Fruit fly (Drosophila melanogaster) whole organism, embryonic: ENCODE results near the gene jet.

Experiments
- Asciz ChIP-seq: fragments of 200-800 bp; sonication (Bioruptor generic); optimal IDR thresholded peaks from 2 replicates; lab custom pipeline; 2017; ENCODE audit warnings: missing biosample characterization, mild to moderate bottlenecking, missing genetic modification characterization, missing genetic modification reagents
- Bdp1 ChIP-seq: fragments of 200-800 bp; sonication (Bioruptor generic); optimal IDR thresholded peaks from 3 replicates; lab custom pipeline; 2016; ENCODE audit warnings: missing biosample characterization, missing genetic modification characterization
- Blimp-1 ChIP-seq: fragments of 200-800 bp; sonication (Bioruptor generic); optimal IDR thresholded peaks from 3 replicates; lab custom pipeline; 2018; ENCODE audit warnings: missing biosample characterization, missing genetic modification characterization, mild to moderate bottlenecking, moderate library complexity, missing genetic modification reagents
- CG10366 ChIP-seq: fragments of 200-800 bp; sonication (Bioruptor generic); IDR thresholded peaks from 2 replicates; pipeline ENCODE4 v1.3.6; 2022; ENCODE audit warnings: missing biosample characterization, missing genetic modification characterization
- CG10654 ChIP-seq: fragments of 200-800 bp; sonication (Bioruptor generic); optimal IDR thresholded peaks from 2 replicates; lab custom pipeline; 2016; ENCODE audit warnings: missing biosample characterization, missing genetic modification characterization
- CG11247 ChIP-seq: fragments of 200-800 bp; sonication (Bioruptor generic); IDR thresholded peaks from 2 replicates; pipeline ENCODE4 v1.3.6; 2022; ENCODE audit warnings: missing biosample characterization, missing genetic modification characterization
- CG11695 ChIP-seq: fragments of 200-800 bp; sonication (Bioruptor generic); IDR thresholded peaks from 3 replicates; pipeline ENCODE4 v1.3.6; 2022; ENCODE audit warnings: missing biosample characterization, missing genetic modification characterization
- CG13123 ChIP-seq: fragments of 200-800 bp; sonication (Bioruptor generic); optimal IDR thresholded peaks from 2 replicates; lab custom pipeline; 2016; ENCODE audit warnings: missing biosample characterization, missing genetic modification characterization
- CG13287 ChIP-seq: fragments of 200-800 bp; sonication (Bioruptor generic); IDR thresholded peaks from 2 replicates; pipeline ENCODE4 v1.3.6; 2022; ENCODE audit warnings: missing biosample characterization, missing genetic modification characterization; ENCODE audit not compliant: partially characterized antibody
- CG15269 ChIP-seq: fragments of 200-800 bp; sonication (Bioruptor generic); optimal IDR thresholded peaks from 2 replicates; lab custom pipeline; 2018; ENCODE audit warnings: missing biosample characterization, mild to moderate bottlenecking, missing genetic modification characterization, moderate library complexity
- CG2202 ChIP-seq: fragments of 200-800 bp; sonication (Bioruptor generic); optimal IDR thresholded peaks from 2 replicates; lab custom pipeline; 2018; ENCODE audit warnings: missing biosample characterization, mild to moderate bottlenecking, missing genetic modification characterization
- CG30431 ChIP-seq: fragments of 200-800 bp; sonication (Bioruptor generic); optimal IDR thresholded peaks from 2 replicates; lab custom pipeline; 2017; ENCODE audit warnings: missing biosample characterization, missing genetic modification characterization
- CG33557 ChIP-seq: fragments of 200-800 bp; sonication (Bioruptor generic); optimal IDR thresholded peaks from 2 replicates; lab custom pipeline; 2019; ENCODE audit warnings: missing biosample characterization, mild to moderate bottlenecking, missing genetic modification characterization, moderate library complexity
- CG4707 ChIP-seq: fragments of 200-800 bp; sonication (Bioruptor generic); optimal IDR thresholded peaks from 2 replicates; lab custom pipeline; 2018; ENCODE audit warnings: missing biosample characterization, mild to moderate bottlenecking, missing genetic modification characterization, moderate library complexity
- CG6654 ChIP-seq: fragments of 200-800 bp; sonication (Bioruptor generic); optimal IDR thresholded peaks from 2 replicates; lab custom pipeline; 2017; ENCODE audit warnings: missing biosample characterization, mild to moderate bottlenecking, missing genetic modification characterization
- CG6683 ChIP-seq: fragments of 200-800 bp; sonication (Bioruptor generic); optimal IDR thresholded peaks from 2 replicates; lab custom pipeline; 2017; ENCODE audit warnings: missing biosample characterization, mild to moderate bottlenecking, missing genetic modification characterization, missing genetic modification reagents
- CG6765 ChIP-seq: fragments of 200-800 bp; sonication (Bioruptor generic); optimal IDR thresholded peaks from 3 replicates; lab custom pipeline; 2017; ENCODE audit warnings: missing biosample characterization, mild to moderate bottlenecking, missing genetic modification characterization
- CG9215 ChIP-seq: fragments of 200-800 bp; sonication (Bioruptor generic); IDR thresholded peaks from 2 replicates; pipeline ENCODE4 v1.3.6; 2022; ENCODE audit warnings: missing biosample characterization, missing genetic modification characterization
- CG9876 ChIP-seq: fragments of 200-800 bp; sonication (Bioruptor generic); optimal IDR thresholded peaks from 2 replicates; lab custom pipeline; 2016; ENCODE audit warnings: missing biosample characterization, missing genetic modification characterization
- Dip2 ChIP-seq: fragments of 200-800 bp; sonication (Bioruptor generic); IDR thresholded peaks from 2 replicates; pipeline ENCODE4 v1.3.6; 2022; ENCODE audit warnings: missing biosample characterization, missing genetic modification characterization
- Dip3 ChIP-seq: fragments of 200-800 bp; sonication (Bioruptor generic); optimal IDR thresholded peaks from 3 replicates; lab custom pipeline; 2016; ENCODE audit warnings: missing biosample characterization, missing genetic modification characterization
- E2f1 ChIP-seq: fragments of 200-800 bp; sonication (Bioruptor generic); IDR thresholded peaks from 2 replicates; pipeline ENCODE4 v1.3.6; 2022; ENCODE audit warnings: missing biosample characterization, missing genetic modification characterization
- Fer2 ChIP-seq: fragments of 200-800 bp; sonication (Bioruptor generic); optimal IDR thresholded peaks from 2 replicates; lab custom pipeline; 2018; ENCODE audit warnings: missing biosample characterization, mild to moderate bottlenecking, missing genetic modification characterization, moderate library complexity
- Gug ChIP-seq: fragments of 200-800 bp; sonication (Bioruptor generic); IDR thresholded peaks from 4 replicates; pipeline ENCODE4 v1.3.6; 2022; ENCODE audit warnings: missing biosample characterization, missing genetic modification characterization
- Lim3 ChIP-seq: fragments of 200-800 bp; sonication (Bioruptor generic); IDR thresholded peaks from 2 replicates; pipeline ENCODE4 v1.3.6; 2022; ENCODE audit warnings: missing biosample characterization, missing genetic modification characterization
- Nf-YC ChIP-seq: fragments of 200-800 bp; optimal IDR thresholded peaks from 3 replicates; lab custom pipeline; 2019; ENCODE audit warnings: missing biosample characterization, mild to moderate bottlenecking, missing genetic modification characterization, moderate library complexity
- Oaz ChIP-seq: fragments of 200-800 bp; sonication (Bioruptor generic); IDR thresholded peaks from 2 replicates; pipeline ENCODE4 v1.3.6; 2022; ENCODE audit warnings: missing biosample characterization, missing genetic modification characterization
- Opbp ChIP-seq: fragments of 200-800 bp; sonication (Bioruptor generic); IDR thresholded peaks from 3 replicates; pipeline ENCODE4 v1.3.6; 2022; ENCODE audit warnings: missing biosample characterization, missing genetic modification characterization; ENCODE audit not compliant: partially characterized antibody
- Rx ChIP-seq: fragments of 200-800 bp; sonication (Bioruptor generic); IDR thresholded peaks from 2 replicates; pipeline ENCODE4 v1.3.6; 2022; ENCODE audit warnings: missing biosample characterization, missing genetic modification characterization
- ap ChIP-seq: fragments of 200-800 bp; sonication (Bioruptor generic); IDR thresholded peaks from 2 replicates; pipeline ENCODE4 v1.3.6; 2022; ENCODE audit warnings: missing biosample characterization, missing genetic modification characterization
- bcd ChIP-seq: fragments of 200-800 bp; sonication (Bioruptor generic); optimal IDR thresholded peaks from 2 replicates; lab custom pipeline; 2017; ENCODE audit warnings: missing biosample characterization, mild to moderate bottlenecking, missing genetic modification characterization
- cg ChIP-seq: fragments of 200-800 bp; sonication (Bioruptor generic); optimal IDR thresholded peaks from 3 replicates; lab custom pipeline; 2019; ENCODE audit warnings: missing biosample characterization, mild to moderate bottlenecking, missing genetic modification characterization, moderate library complexity
- chinmo ChIP-seq: fragments of 200-800 bp; sonication (Bioruptor generic); IDR thresholded peaks from 4 replicates; pipeline ENCODE4 v1.3.6; 2022; ENCODE audit warnings: missing biosample characterization, missing genetic modification characterization; ENCODE audit not compliant: partially characterized antibody
- cwo ChIP-seq: fragments of 200-800 bp; sonication (Bioruptor generic); optimal IDR thresholded peaks from 3 replicates; lab custom pipeline; 2017; ENCODE audit warnings: missing biosample characterization, missing genetic modification characterization, mild to moderate bottlenecking, moderate library complexity, missing genetic modification reagents
- ems ChIP-seq: fragments of 200-800 bp; sonication (Bioruptor generic); optimal IDR thresholded peaks from 3 replicates; lab custom pipeline; 2016; ENCODE audit warnings: missing biosample characterization, missing genetic modification characterization
- exex ChIP-seq: fragments of 200-800 bp; sonication (Bioruptor generic); optimal IDR thresholded peaks from 4 replicates; lab custom pipeline; 2018; ENCODE audit warnings: missing biosample characterization, mild to moderate bottlenecking, missing genetic modification characterization, moderate library complexity
- gce ChIP-seq: fragments of 200-800 bp; sonication (Bioruptor generic); IDR thresholded peaks from 3 replicates; pipeline ENCODE4 v1.3.6; 2022; ENCODE audit warnings: missing biosample characterization, missing genetic modification characterization
- klu ChIP-seq: fragments of 200-800 bp; sonication (Bioruptor generic); IDR thresholded peaks from 2 replicates; pipeline ENCODE4 v1.3.6; 2022; ENCODE audit warnings: missing biosample characterization, missing genetic modification characterization
- knrl ChIP-seq: fragments of 200-800 bp; sonication (Bioruptor generic); IDR thresholded peaks from 3 replicates; pipeline ENCODE4 v1.3.6; 2022; ENCODE audit warnings: missing biosample characterization, missing genetic modification characterization; ENCODE audit not compliant: partially characterized antibody
- maf-S ChIP-seq: fragments of 200-800 bp; sonication (Bioruptor generic); optimal IDR thresholded peaks from 2 replicates; lab custom pipeline; 2016; ENCODE audit warnings: missing biosample characterization, missing genetic modification characterization
- phol ChIP-seq: fragments of 200-800 bp; sonication (Bioruptor generic); optimal IDR thresholded peaks from 3 replicates; lab custom pipeline; 2018; ENCODE audit warnings: missing biosample characterization, mild to moderate bottlenecking, missing genetic modification characterization, moderate library complexity
- rib ChIP-seq: fragments of 200-800 bp; sonication (Bioruptor generic); IDR thresholded peaks from 2 replicates; pipeline ENCODE4 v1.3.6; 2022; ENCODE audit warnings: missing biosample characterization, missing genetic modification characterization
- sc ChIP-seq, 3 experiments: fragments of >200 bp in 2 of 3; fragments of 200-800 bp in 1 of 3; sonication (Bioruptor generic) in 1 of 3; optimal IDR thresholded peaks; 2 replicates in 2 of 3; 3 replicates in 1 of 3; lab custom pipeline; 2017; ENCODE audit warnings: mild to moderate bottlenecking in 1 of 3, missing biosample characterization in 1 of 3, missing genetic modification characterization in 1 of 3, missing genetic modification reagents in 1 of 3
- shn ChIP-seq: fragments of 200-800 bp; sonication (Bioruptor generic); optimal IDR thresholded peaks from 3 replicates; lab custom pipeline; 2016; ENCODE audit warnings: missing biosample characterization, missing genetic modification characterization
- tin ChIP-seq: fragments of 200-800 bp; sonication (Bioruptor generic); optimal IDR thresholded peaks from 3 replicates; lab custom pipeline; 2016; ENCODE audit warnings: missing biosample characterization, missing genetic modification characterization
- tna ChIP-seq: fragments of 200-800 bp; sonication (Bioruptor generic); IDR thresholded peaks from 2 replicates; pipeline ENCODE4 v1.3.6; 2022; ENCODE audit warnings: missing biosample characterization, missing genetic modification characterization; ENCODE audit not compliant: partially characterized antibody
- toy ChIP-seq: fragments of 200-800 bp; sonication (Bioruptor generic); IDR thresholded peaks from 2 replicates; pipeline ENCODE4 v1.3.6; 2022; ENCODE audit warnings: missing biosample characterization, missing genetic modification characterization
- tx ChIP-seq: fragments of 200-800 bp; sonication (Bioruptor generic); optimal IDR thresholded peaks from 2 replicates; lab custom pipeline; 2016; ENCODE audit warnings: missing biosample characterization, missing genetic modification characterization
- unpg ChIP-seq: fragments of 200-800 bp; sonication (Bioruptor generic); optimal IDR thresholded peaks from 3 replicates; lab custom pipeline; 2018; ENCODE audit warnings: missing biosample characterization, mild to moderate bottlenecking, missing genetic modification characterization, moderate library complexity
- zfh2 ChIP-seq: fragments of 200-800 bp; sonication (Bioruptor generic); optimal IDR thresholded peaks from 2 replicates; lab custom pipeline; 2016; ENCODE audit warnings: missing biosample characterization, missing genetic modification characterization

Gene jet

dm6 chr2L:4973731-4974415, 24.3 kb upstream of the jet start, which contains the start of gene mRpL28 (continued):
- TF ChIP-seq Opbp (peak; percentile 40; the same call in 1 of the 3 replicates), Bdp1 (GFP tag; lab: Kevin White, UChicago) (no peak), CG30431 (no peak), CG10654 (GFP tag; lab: Kevin White, UChicago) (no peak), phol (tag; lab: Kevin White, UChicago) (peak; percentile 70), maf-S (GFP tag; lab: Kevin White, UChicago) (no peak), zfh2 (GFP tag; lab: Kevin White, UChicago) (no peak), CG2202 (tag; lab: Kevin White, UChicago) (no peak), tin (GFP tag; lab: Kevin White, UChicago) (no peak), cwo (no peak), tx (GFP tag; lab: Kevin White, UChicago) (no peak), exex (no peak), Nf-YC (tag; lab: Kevin White, UChicago) (peak; percentile 40), ems (no peak), CG13123 (no peak), E2f1 (no peak), Dip3 (GFP tag; lab: Kevin White, UChicago) (peak; percentile 26), Oaz (GFP tag; lab: Robert Waterston, UW) (no peak), sc (optimal IDR thresholded peaks at IDR 0.05; lab: Kevin White, UChicago) (no peak), sc (GFP tag; optimal IDR thresholded peaks at IDR 0.05; lab: Kevin White, UChicago) (no peak), bcd (GFP tag; lab: Kevin White, UChicago) (no peak), knrl (GFP tag; lab: Robert Waterston, UW) (no peak), CG6683 (GFP tag; lab: Kevin White, UChicago) (peak; percentile 20), CG15269 (tag; lab: Kevin White, UChicago) (no peak), CG10366 (GFP tag; lab: Robert Waterston, UW) (no peak), CG6654 (GFP tag; lab: Kevin White, UChicago) (no peak), CG4707 (GFP tag; lab: Kevin White, UChicago) (no peak), shn (GFP tag; lab: Kevin White, UChicago) (no peak), Dip2 (GFP tag; lab: Robert Waterston, UW) (no peak), Asciz (GFP tag; lab: Kevin White, UChicago) (no peak), cg (GFP tag; lab: Kevin White, UChicago) (no peak), CG9215 (GFP tag; lab: Robert Waterston, UW) (no peak), CG33557 (no peak), toy (GFP tag; lab: Robert Waterston, UW) (no peak), ap (no peak), gce (GFP tag; lab: Robert Waterston, UW) (no peak), Fer2 (tag; lab: Kevin White, UChicago) (no peak), CG9876 (no peak), Gug (GFP tag; lab: Robert Waterston, UW) (no peak), CG11695 (no peak), CG13287 (GFP tag; lab: Robert Waterston, UW) (peak; percentile 72; the same call in 1 of the 2 replicates), Lim3 (GFP tag; lab: Robert Waterston, UW) (no peak), unpg (peak; percentile 20), tna (GFP tag; lab: Robert Waterston, UW) (no peak), rib (GFP tag; lab: Robert Waterston, UW) (no peak), CG6765 (GFP tag; lab: Kevin White, UChicago) (no peak), klu (no peak), chinmo (GFP tag; lab: Robert Waterston, UW) (no peak), Rx (GFP tag; lab: Robert Waterston, UW) (no peak), CG11247 (GFP tag; lab: Robert Waterston, UW) (no peak), Blimp-1 (GFP tag; lab: Kevin White, UChicago) (no peak)
